Fruit fly (Drosophila melanogaster) whole organism, embryonic: ENCODE measurements around the gene Doc2.

Experiments used
- Awh ChIP-seq: fragments of 200-800 bp; sonication (Bioruptor generic); IDR thresholded peaks from 2 replicates; pipeline ENCODE4, ENCODE4 v1.3.6; 2022; ENCODE audit warnings: missing biosample characterization, missing genetic modification characterization
- CG10274 ChIP-seq: fragments of 200-800 bp; sonication (Bioruptor generic); optimal IDR thresholded peaks from 3 replicates; lab custom pipeline; 2017; ENCODE audit warnings: missing biosample characterization, mild to moderate bottlenecking, missing genetic modification characterization
- CG13894 ChIP-seq: fragments of 200-800 bp; sonication (Bioruptor generic); optimal IDR thresholded peaks from 3 replicates; lab custom pipeline; 2018; ENCODE audit warnings: missing biosample characterization, mild to moderate bottlenecking, missing genetic modification characterization, moderate library complexity
- CG15073 ChIP-seq: fragments of 200-800 bp; sonication (Bioruptor generic); optimal IDR thresholded peaks from 2 replicates; lab custom pipeline; 2016; ENCODE audit warnings: missing biosample characterization, missing genetic modification characterization
- CG1529 ChIP-seq: fragments of 200-800 bp; sonication (Bioruptor generic); optimal IDR thresholded peaks from 3 replicates; lab custom pipeline; 2018; ENCODE audit warnings: missing biosample characterization, missing genetic modification characterization
- CG17802 ChIP-seq: fragments of 200-800 bp; sonication (Bioruptor generic); optimal IDR thresholded peaks from 2 replicates; lab custom pipeline; 2018; ENCODE audit warnings: missing biosample characterization, mild to moderate bottlenecking, missing genetic modification characterization, moderate library complexity
- CG18476 ChIP-seq: fragments of 200-800 bp; sonication (Bioruptor generic); optimal IDR thresholded peaks from 2 replicates; lab custom pipeline; 2016; ENCODE audit warnings: missing biosample characterization, mild to moderate bottlenecking, missing genetic modification characterization
- CG30431 ChIP-seq: fragments of 200-800 bp; sonication (Bioruptor generic); optimal IDR thresholded peaks from 2 replicates; lab custom pipeline; 2017; ENCODE audit warnings: missing biosample characterization, missing genetic modification characterization
- CG34376 ChIP-seq: fragments of 200-800 bp; sonication (Bioruptor generic); optimal IDR thresholded peaks from 2 replicates; lab custom pipeline; 2018; ENCODE audit warnings: missing biosample characterization, mild to moderate bottlenecking, missing genetic modification characterization
- CG4854 ChIP-seq: fragments of 200-800 bp; sonication (Bioruptor generic); optimal IDR thresholded peaks from 2 replicates; lab custom pipeline; 2016; ENCODE audit warnings: missing biosample characterization, missing genetic modification characterization, inconsistent platforms
- CG6854 ChIP-seq: fragments of 200-800 bp; sonication (Bioruptor generic); optimal IDR thresholded peaks from 3 replicates; lab custom pipeline; 2017; ENCODE audit warnings: missing biosample characterization, mild to moderate bottlenecking, missing genetic modification characterization
- CG7271 ChIP-seq: fragments of 200-800 bp; sonication (Bioruptor generic); optimal IDR thresholded peaks from 2 replicates; lab custom pipeline; 2018; ENCODE audit warnings: missing biosample characterization, mild to moderate bottlenecking, missing genetic modification characterization, moderate library complexity
- CG8924 ChIP-seq: fragments of 200-800 bp; optimal IDR thresholded peaks from 3 replicates; lab custom pipeline; 2019; ENCODE audit warnings: missing biosample characterization, mild to moderate bottlenecking, missing genetic modification characterization, moderate library complexity
- CHES-1-like ChIP-seq: fragments of 200-800 bp; sonication (Bioruptor generic); optimal IDR thresholded peaks from 2 replicates; lab custom pipeline; 2016; ENCODE audit warnings: missing biosample characterization, missing genetic modification characterization
- CTCF ChIP-seq: fragments of 200-800 bp; sonication (Bioruptor generic); optimal IDR thresholded peaks from 2 replicates; lab custom pipeline; 2017; ENCODE audit warnings: missing biosample characterization, mild to moderate bottlenecking, missing genetic modification characterization, moderate library complexity
- CoRest ChIP-seq: fragments of 200-800 bp; sonication (Bioruptor generic); optimal IDR thresholded peaks from 3 replicates; lab custom pipeline; 2018; ENCODE audit warnings: missing biosample characterization, mild to moderate bottlenecking, missing genetic modification characterization, moderate library complexity
- Deaf1 ChIP-seq: fragments of 200-800 bp; optimal IDR thresholded peaks from 3 replicates; lab custom pipeline; 2019; ENCODE audit warnings: missing biosample characterization, mild to moderate bottlenecking, missing genetic modification characterization, moderate library complexity
- Dip3 ChIP-seq: fragments of 200-800 bp; sonication (Bioruptor generic); optimal IDR thresholded peaks from 3 replicates; lab custom pipeline; 2016; ENCODE audit warnings: missing biosample characterization, missing genetic modification characterization
- Fer1 ChIP-seq: fragments of 200-800 bp; sonication (Bioruptor generic); optimal IDR thresholded peaks from 2 replicates; lab custom pipeline; 2017; ENCODE audit warnings: missing biosample characterization, mild to moderate bottlenecking, missing genetic modification characterization
- Kr ChIP-seq: fragments of 200-800 bp; sonication (Bioruptor generic); optimal IDR thresholded peaks from 2 replicates; lab custom pipeline; 2017; ENCODE audit warnings: missing biosample characterization, mild to moderate bottlenecking, missing genetic modification characterization
- Lim3 ChIP-seq: fragments of 200-800 bp; sonication (Bioruptor generic); IDR thresholded peaks from 2 replicates; pipeline ENCODE4 v1.3.6; 2022; ENCODE audit warnings: missing biosample characterization, missing genetic modification characterization
- Mad ChIP-seq: fragments of 200-800 bp; sonication (Bioruptor generic); optimal IDR thresholded peaks from 2 replicates; lab custom pipeline; 2016; ENCODE audit warnings: missing biosample characterization, missing genetic modification characterization
- Med ChIP-seq: fragments of 200-800 bp; sonication (Bioruptor generic); peaks from one replicate; lab custom pipeline; 2016; ENCODE audit warnings: missing biosample characterization, missing genetic modification characterization, mild to moderate bottlenecking, inconsistent platforms, moderate library complexity
- Oaz ChIP-seq: fragments of 200-800 bp; sonication (Bioruptor generic); IDR thresholded peaks from 2 replicates; pipeline ENCODE4 v1.3.6; 2022; ENCODE audit warnings: missing biosample characterization, missing genetic modification characterization
- Xrp1 ChIP-seq: fragments of 200-800 bp; sonication (Bioruptor generic); IDR thresholded peaks from 2 replicates; pipeline ENCODE4 v1.3.6; 2022; ENCODE audit warnings: missing biosample characterization, missing genetic modification characterization
- ap ChIP-seq: fragments of 200-800 bp; sonication (Bioruptor generic); IDR thresholded peaks from 2 replicates; pipeline ENCODE4 v1.3.6; 2022; ENCODE audit warnings: missing biosample characterization, missing genetic modification characterization
- ase ChIP-seq: fragments of 200-800 bp; sonication (Bioruptor generic); IDR thresholded peaks from 3 replicates; pipeline ENCODE4 v1.3.6; 2022; ENCODE audit warnings: missing biosample characterization, missing genetic modification characterization
- br ChIP-seq: fragments of >200 bp; optimal IDR thresholded peaks from 2 replicates; lab custom pipeline; 2017
- cad ChIP-seq: fragments of >200 bp; optimal IDR thresholded peaks from 2 replicates; lab custom pipeline; 2017; ENCODE audit warnings: missing biosample characterization, missing genetic modification characterization
- chinmo ChIP-seq: fragments of 200-800 bp; sonication (Bioruptor generic); IDR thresholded peaks from 4 replicates; pipeline ENCODE4 v1.3.6; 2022; ENCODE audit warnings: missing biosample characterization, missing genetic modification characterization; ENCODE audit not compliant: partially characterized antibody
- dmrt11E ChIP-seq: fragments of 200-800 bp; sonication (Bioruptor generic); optimal IDR thresholded peaks from 3 replicates; lab custom pipeline; 2018; ENCODE audit warnings: missing biosample characterization, mild to moderate bottlenecking, missing genetic modification characterization, moderate library complexity
- dpn ChIP-seq, 2 experiments: fragments of 200-800 bp; sonication (Bioruptor generic); optimal IDR thresholded peaks; 3 replicates each; lab custom pipeline; 2016; ENCODE audit warnings: missing biosample characterization in 2 of 2, missing genetic modification characterization in 2 of 2
- fd3F ChIP-seq: fragments of 200-800 bp; sonication (Bioruptor generic); optimal IDR thresholded peaks from 2 replicates; lab custom pipeline; 2018; ENCODE audit warnings: missing biosample characterization, mild to moderate bottlenecking, missing genetic modification characterization, moderate library complexity
- fd96Cb ChIP-seq: fragments of 200-800 bp; sonication (Bioruptor generic); optimal IDR thresholded peaks from 2 replicates; lab custom pipeline; 2018; ENCODE audit warnings: missing biosample characterization, mild to moderate bottlenecking, missing genetic modification characterization, moderate library complexity
- ftz-f1 ChIP-seq: fragments of 200-800 bp; sonication (Bioruptor generic); optimal IDR thresholded peaks from 2 replicates; lab custom pipeline; 2016; ENCODE audit warnings: missing biosample characterization, missing genetic modification characterization
- gcm ChIP-seq: fragments of 200-800 bp; sonication (Bioruptor generic); optimal IDR thresholded peaks from 2 replicates; lab custom pipeline; 2019; ENCODE audit warnings: missing biosample characterization, mild to moderate bottlenecking, missing genetic modification characterization, moderate library complexity
- gfzf ChIP-seq: fragments of 200-800 bp; sonication (Bioruptor generic); optimal IDR thresholded peaks from 2 replicates; lab custom pipeline; 2016; ENCODE audit warnings: missing biosample characterization, mild to moderate bottlenecking, missing genetic modification characterization, moderate library complexity
- inv ChIP-seq: fragments of 200-800 bp; sonication (Bioruptor generic); IDR thresholded peaks from 2 replicates; pipeline ENCODE4 v1.3.6; 2022; ENCODE audit warnings: missing biosample characterization, missing genetic modification characterization; ENCODE audit not compliant: partially characterized antibody
- jigr1 ChIP-seq: fragments of 200-800 bp; sonication (Bioruptor generic); IDR thresholded peaks from 3 replicates; pipeline ENCODE4 v1.3.6; 2022; ENCODE audit warnings: missing biosample characterization, missing genetic modification characterization
- kah ChIP-seq: fragments of 200-800 bp; sonication (Bioruptor generic); optimal IDR thresholded peaks from 2 replicates; lab custom pipeline; 2018; ENCODE audit warnings: missing biosample characterization, mild to moderate bottlenecking, missing genetic modification characterization
- kay ChIP-seq: fragments of 200-800 bp; sonication (Bioruptor generic); optimal IDR thresholded peaks from 2 replicates; lab custom pipeline; 2016; ENCODE audit warnings: missing biosample characterization, missing genetic modification characterization
- klu ChIP-seq: fragments of 200-800 bp; sonication (Bioruptor generic); IDR thresholded peaks from 2 replicates; pipeline ENCODE4 v1.3.6; 2022; ENCODE audit warnings: missing biosample characterization, missing genetic modification characterization
- luna ChIP-seq: fragments of 200-800 bp; sonication (Bioruptor generic); optimal IDR thresholded peaks from 2 replicates; lab custom pipeline; 2016; ENCODE audit warnings: missing biosample characterization, missing genetic modification characterization
- mirr ChIP-seq: fragments of 200-800 bp; sonication (Bioruptor generic); optimal IDR thresholded peaks from 3 replicates; lab custom pipeline; 2018; ENCODE audit warnings: missing biosample characterization, mild to moderate bottlenecking, missing genetic modification characterization
- pan ChIP-seq, 4 experiments: fragments of >200 bp in 3 of 4; fragments of 200-800 bp in 1 of 4; sonication (Bioruptor generic) in 1 of 4; optimal IDR thresholded peaks in 3 of 4; IDR thresholded peaks in 1 of 4; 2 replicates each; pipeline versions ENCODE4 v1.3.6 to Lab custom; 2017 to 2022; ENCODE audit warnings: missing biosample characterization in 2 of 4, missing genetic modification characterization in 2 of 4, mixed read lengths in 1 of 4
- pros ChIP-seq: fragments of 200-800 bp; sonication (Bioruptor generic); optimal IDR thresholded peaks from 3 replicates; lab custom pipeline; 2019; ENCODE audit warnings: missing biosample characterization, mild to moderate bottlenecking, missing genetic modification characterization, moderate library complexity
- pzg ChIP-seq: fragments of 200-800 bp; sonication (Bioruptor generic); optimal IDR thresholded peaks from 3 replicates; lab custom pipeline; 2018; ENCODE audit warnings: missing biosample characterization, mild to moderate bottlenecking, missing genetic modification characterization, moderate library complexity
- sd ChIP-seq: fragments of 200-800 bp; sonication (Bioruptor generic); optimal IDR thresholded peaks from 3 replicates; lab custom pipeline; 2018; ENCODE audit warnings: missing biosample characterization, mild to moderate bottlenecking, missing genetic modification characterization, moderate library complexity
- sna ChIP-seq: fragments of 200-800 bp; sonication (Bioruptor generic); IDR thresholded peaks from 2 replicates; pipeline ENCODE4 v1.3.6; 2022; ENCODE audit warnings: missing biosample characterization, missing genetic modification characterization; ENCODE audit not compliant: partially characterized antibody
- tap ChIP-seq: fragments of 200-800 bp; optimal IDR thresholded peaks from 3 replicates; lab custom pipeline; 2019; ENCODE audit warnings: missing biosample characterization, mild to moderate bottlenecking, missing genetic modification characterization, moderate library complexity
- zen ChIP-seq: fragments of 200-800 bp; sonication (Bioruptor generic); optimal IDR thresholded peaks from 3 replicates; lab custom pipeline; 2018; ENCODE audit warnings: missing biosample characterization, mild to moderate bottlenecking, missing genetic modification characterization, moderate library complexity

Doc2 gene

dm6 chr3L:9047062-9047461 is 28.0 kb upstream of the Doc2 start, which contains the start of gene Argk2 (continued):
- TF ChIP-seq jigr1 (GFP tag; lab: Robert Waterston, UW) (no peak), zen (tag; lab: Kevin White, UChicago) (peak; percentile 1), luna (GFP tag; lab: Kevin White, UChicago) (no peak), Fer1 (GFP tag; lab: Kevin White, UChicago) (no peak), kah (GFP tag; lab: Kevin White, UChicago) (no peak), fd3F (no peak), gfzf (peak; percentile 64), CHES-1-like (GFP tag; lab: Kevin White, UChicago) (no peak), mirr (GFP tag; lab: Kevin White, UChicago) (no peak), inv (GFP tag; lab: Robert Waterston, UW) (no peak), dpn (GFP tag; optimal IDR thresholded peaks at IDR 0.05; lab: Kevin White, UChicago) (no peak), CG15073 (no peak), CG18476 (no peak), CG4854 (GFP tag; lab: Kevin White, UChicago) (no peak), pros (GFP tag; lab: Kevin White, UChicago) (no peak), CTCF (GFP tag; lab: Kevin White, UChicago) (peak; percentile 84), fd96Cb (tag; lab: Kevin White, UChicago) (no peak)

dm6 chr3L:9046274-9046673 is 27.2 kb upstream of the Doc2 start:
- TF ChIP-seq Awh (GFP tag; lab: Robert Waterston, UW) (peak; percentile 34; the same call in 1 of the 2 replicates), Deaf1 (tag; lab: Kevin White, UChicago) (no peak), CG15073 (no peak), CG8924 (tag; lab: Kevin White, UChicago) (no peak), CG17802 (no peak), Xrp1 (GFP tag; lab: Robert Waterston, UW) (no peak), Mad (GFP tag; lab: Kevin White, UChicago) (no peak), Dip3 (no peak), ap (GFP tag; lab: Robert Waterston, UW) (no peak), klu (GFP tag; lab: Robert Waterston, UW) (no peak), Oaz (no peak), CG34376 (GFP tag; lab: Kevin White, UChicago) (no peak), sd (tag; lab: Kevin White, UChicago) (peak; percentile 32), CG7271 (no peak), dmrt11E (tag; lab: Kevin White, UChicago) (no peak), tap (tag; lab: Kevin White, UChicago) (no peak), cad (GFP tag; lab: Kevin White, UChicago) (no peak), Kr (GFP tag; lab: Kevin White, UChicago) (no peak), CG13894 (peak; percentile 20), ftz-f1 (GFP tag; lab: Kevin White, UChicago) (no peak), CG18476 (no peak), CG1529 (no peak), chinmo (peak; percentile 82; the same call in 2 of the 4 replicates), CG10274 (GFP tag; lab: Kevin White, UChicago) (no peak), sna (GFP tag; lab: Robert Waterston, UW) (no peak), CG30431 (no peak), pan (optimal IDR thresholded peaks at IDR 0.05; lab: Kevin White, UChicago) (no peak), pan (GFP tag; optimal IDR thresholded peaks at IDR 0.05 in 1 of 2, IDR thresholded peaks at IDR 0.05 in 1 of 2) (no peak), ase (GFP tag; lab: Robert Waterston, UW) (no peak), gcm (GFP tag; lab: Kevin White, UChicago) (no peak), pzg (no peak), CoRest (tag; lab: Kevin White, UChicago) (no peak), CG6854 (GFP tag; lab: Kevin White, UChicago) (no peak), Lim3 (no peak), br (no peak), kay (no peak), Med (GFP tag; lab: Kevin White, UChicago) (no peak)
